Worm (Caenorhabditis elegans): Measurements from ENCODE around the gene srbc-37.

- TF ChIP-seq madf-10 (tag; optimal IDR thresholded peaks at IDR 0.05) (no peak), dox-1 (GFP tag; IDR thresholded peaks at IDR 0.05) (no peak), bed-2 (GFP tag; IDR thresholded peaks at IDR 0.05) (no peak), lin-35 (GFP tag; optimal IDR thresholded peaks at IDR 0.05) (no peak), gei-17 (GFP tag; optimal IDR thresholded peaks at IDR 0.05) (no peak), D2030.7 (GFP tag; IDR thresholded peaks at IDR 0.05) (no peak), ceh-79 (tag; optimal IDR thresholded peaks at IDR 0.05) (no peak), madf-6 (GFP tag; IDR thresholded peaks at IDR 0.05) (no peak), unc-62 (GFP tag; optimal IDR thresholded peaks at IDR 0.05) (no peak), snpc-4 (GFP tag; optimal IDR thresholded peaks at IDR 0.05) (no peak), snpc-4 (tag; optimal IDR thresholded peaks at IDR 0.05) (no peak), snpc-3.4 (tag; optimal IDR thresholded peaks at IDR 0.05) (no peak)
Measured at ce11 chrV:752679-753333, 50.4 kb downstream of the srbc-37 start, which contains the start of the genes str-262 and srp-1.
